Fruit fly (Drosophila melanogaster): Measurements from ENCODE around the gene TAF1B.

Gene TAF1B

dm6 chr3R:10189520-10189919, 45.5 kb upstream of the TAF1B start, which contains the start of gene CG12814 (continued):
- TF ChIP-seq Hmx (GFP tag; optimal IDR thresholded peaks at IDR 0.05) (no peak), sima (GFP tag; optimal IDR thresholded peaks at IDR 0.05) (no peak), amos (GFP tag; IDR thresholded peaks at IDR 0.05; ENCODE audit: partially characterized antibody) (peak; percentile 35; the same call in 1 of the 2 replicates), CG11695 (GFP tag; IDR thresholded peaks at IDR 0.05) (no peak), Eip74EF (GFP tag; optimal IDR thresholded peaks at IDR 0.05) (peak in 1 of 2 experiments; percentile 7), sens (GFP tag) (peak; percentile 14), sim (GFP tag; IDR thresholded peaks at IDR 0.05) (no peak), abd-A (tag; optimal IDR thresholded peaks at IDR 0.05) (peak; percentile 61), kni (GFP tag; optimal IDR thresholded peaks at IDR 0.05) (peak; percentile 41), CG12299 (tag; optimal IDR thresholded peaks at IDR 0.05) (peak; percentile 15), CG6765 (GFP tag; optimal IDR thresholded peaks at IDR 0.05) (no peak), Trl (optimal IDR thresholded peaks at IDR 0.05) (peak; percentile 55 to 78), Trl (GFP tag; optimal IDR thresholded peaks at IDR 0.05) (peak; percentile 20), pzg (GFP tag; optimal IDR thresholded peaks at IDR 0.05) (peak; percentile 21), bsh (GFP tag; optimal IDR thresholded peaks at IDR 0.05) (peak in 1 of 2 experiments; percentile 72), stwl (tag; optimal IDR thresholded peaks at IDR 0.05) (peak; percentile 8), Drgx (GFP tag; IDR thresholded peaks at IDR 0.05) (peak; percentile 62), oc (tag; optimal IDR thresholded peaks at IDR 0.05) (peak; percentile 14), CG15601 (tag; optimal IDR thresholded peaks at IDR 0.05) (no peak), C15 (GFP tag; IDR thresholded peaks at IDR 0.05) (no peak), dmrt99B (tag; optimal IDR thresholded peaks at IDR 0.05) (peak; percentile 7), gsb-n (tag; optimal IDR thresholded peaks at IDR 0.05) (peak; percentile 26), E2f2 (GFP tag; IDR thresholded peaks at IDR 0.05) (peak; percentile 87), Scr (GFP tag; IDR thresholded peaks at IDR 0.05; ENCODE audit: partially characterized antibody) (peak; percentile 24; the same call in 1 of the 2 replicates), grn (GFP tag; optimal IDR thresholded peaks at IDR 0.05) (no peak), sqz (GFP tag; optimal IDR thresholded peaks at IDR 0.05) (peak; percentile 20), CG3726 (GFP tag; IDR thresholded peaks at IDR 0.05) (no peak), CG3163 (GFP tag; optimal IDR thresholded peaks at IDR 0.05) (peak; percentile 86), Jarid2 (GFP tag; optimal IDR thresholded peaks at IDR 0.05) (peak; percentile 73), CG13287 (GFP tag; IDR thresholded peaks at IDR 0.05; ENCODE audit: partially characterized antibody) (peak; percentile 39; the same call in 1 of the 2 replicates), vvl (GFP tag; IDR thresholded peaks at IDR 0.05) (peak; percentile 11; the same call in 1 of the 2 replicates), CG6683 (GFP tag; optimal IDR thresholded peaks at IDR 0.05) (no peak)

DNA sequence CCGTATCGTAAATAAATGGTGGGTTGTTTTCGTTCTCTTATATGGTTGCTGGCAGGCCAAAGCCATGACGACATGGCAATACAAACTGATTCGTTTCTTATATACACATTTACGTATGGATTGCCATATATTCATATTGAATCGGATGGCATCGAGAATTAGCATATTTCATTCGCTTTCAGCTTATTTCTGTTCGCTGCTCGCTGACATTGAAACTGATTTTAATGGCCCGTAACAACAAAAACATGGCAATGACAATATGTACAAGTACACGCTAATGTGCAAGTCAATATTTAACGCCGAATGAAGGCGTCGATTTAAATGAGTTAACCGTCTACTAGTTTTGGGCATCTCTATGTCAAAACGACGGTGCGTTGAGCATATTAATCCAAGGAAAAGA, 42.0 kb upstream of the TAF1B start:
- TF ChIP-seq sob (GFP tag; IDR thresholded peaks at IDR 0.05), result peak; percentile 14; the same call in 1 of the 2 replicates
- TF ChIP-seq yki (optimal IDR thresholded peaks at IDR 0.05), result no peak
- TF ChIP-seq Elba2 (GFP tag; optimal IDR thresholded peaks at IDR 0.05), result no peak
- TF ChIP-seq CG15514 (GFP tag; optimal IDR thresholded peaks at IDR 0.05), result peak; percentile 11
- TF ChIP-seq CG5180 (GFP tag; optimal IDR thresholded peaks at IDR 0.05), result peak; percentile 20
- TF ChIP-seq Fer3 (tag; optimal IDR thresholded peaks at IDR 0.05), result peak; percentile 23
- peak; percentile 48 for TF ChIP-seq CG12769 (tag; optimal IDR thresholded peaks at IDR 0.05)
- peak; percentile 50 for TF ChIP-seq vvl (GFP tag; IDR thresholded peaks at IDR 0.05)
- TF ChIP-seq otp (GFP tag; IDR thresholded peaks at IDR 0.05), result no peak
- TF ChIP-seq CG3281 (GFP tag; optimal IDR thresholded peaks at IDR 0.05), result peak; percentile 11
- TF ChIP-seq Fer1 (GFP tag; optimal IDR thresholded peaks at IDR 0.05), result peak; percentile 42
- TF ChIP-seq Atf6 (GFP tag; IDR thresholded peaks at IDR 0.05), result 0 out of 2 replicates have a peak, but pooled peaks have one; percentile 22
- no peak for TF ChIP-seq CG33213 (GFP tag; optimal IDR thresholded peaks at IDR 0.05)
- peak; percentile 42 for TF ChIP-seq dmrt99B (tag; optimal IDR thresholded peaks at IDR 0.05)
- peak; percentile 6 for TF ChIP-seq kni (GFP tag; optimal IDR thresholded peaks at IDR 0.05)
- peak; percentile 17 for TF ChIP-seq CG34376 (GFP tag; optimal IDR thresholded peaks at IDR 0.05)
- no peak; the same call in 1 of the 2 replicates for TF ChIP-seq CG13287 (GFP tag; IDR thresholded peaks at IDR 0.05; ENCODE audit: partially characterized antibody)
- no peak for TF ChIP-seq CG11085 (GFP tag; IDR thresholded peaks at IDR 0.05)
- TF ChIP-seq CG2120 (GFP tag; optimal IDR thresholded peaks at IDR 0.05), result peak; percentile 0
- TF ChIP-seq schlank (tag; optimal IDR thresholded peaks at IDR 0.05), result peak; percentile 36
- peak; percentile 35 for TF ChIP-seq CG15269 (tag; optimal IDR thresholded peaks at IDR 0.05)
- 0 out of 3 replicates have a peak, but pooled peaks have one; percentile 61 for TF ChIP-seq so (GFP tag; IDR thresholded peaks at IDR 0.05)
